Fruit fly (Drosophila melanogaster): ENCODE measurements around the gene CG17652.

DNA sequence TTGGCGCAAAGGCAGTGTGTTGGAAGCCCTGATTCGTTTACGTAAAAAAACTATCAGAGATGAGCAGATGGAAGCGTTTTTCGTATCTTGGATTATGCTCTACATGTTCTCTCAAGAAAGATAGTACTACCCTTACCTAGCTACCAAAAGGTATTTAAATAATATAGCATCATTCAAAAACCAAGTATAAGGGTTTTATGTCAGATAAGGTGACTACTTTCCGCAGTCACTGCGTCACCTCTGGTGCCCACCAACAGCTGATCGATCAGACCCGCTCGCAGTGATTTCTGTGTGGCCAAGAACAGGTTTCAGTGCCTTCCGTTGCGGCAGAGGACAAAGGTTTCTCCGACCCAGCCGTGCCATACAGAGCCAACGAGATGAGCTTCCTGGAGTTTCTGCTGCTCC, 2.5 kb downstream of the CG17652 start, which contains the start of the genes Eno and CG31937:
- no peak for TF ChIP-seq h (optimal IDR thresholded peaks at IDR 0.05)
- no peak for TF ChIP-seq psq (optimal IDR thresholded peaks at IDR 0.05)
- TF ChIP-seq Myc (optimal IDR thresholded peaks at IDR 0.05), result no peak
- no peak for TF ChIP-seq insv (optimal IDR thresholded peaks at IDR 0.05)
- TF ChIP-seq Sin3A (optimal IDR thresholded peaks at IDR 0.05), result no peak
- no peak for TF ChIP-seq ttk (optimal IDR thresholded peaks at IDR 0.05)
